Worm (Caenorhabditis elegans): Measurements from ENCODE around the gene C44C10.10.

The C44C10.10 gene

DNA sequence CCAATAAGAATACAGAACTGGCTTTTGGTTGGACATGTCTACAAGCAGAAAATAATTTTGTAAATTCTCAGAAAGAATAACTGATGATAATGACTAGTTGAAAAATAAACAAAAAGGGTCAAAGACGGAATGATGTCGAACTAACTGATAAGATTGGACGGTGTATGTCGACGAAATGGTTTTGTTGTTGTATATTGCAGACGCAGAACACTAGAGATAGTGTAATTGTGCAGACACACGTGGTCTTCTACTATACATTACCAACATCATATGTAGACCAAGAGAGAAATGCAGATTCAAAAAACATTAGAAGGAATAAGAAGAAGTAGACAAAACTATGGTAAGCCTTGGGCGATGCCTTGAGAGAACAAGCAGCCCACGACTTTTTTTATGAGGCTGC, 37.6 kb downstream of the C44C10.10 start, which contains the start of the genes gst-42 and D1053.2 (continued):
- TF ChIP-seq madf-5 (GFP tag; IDR thresholded peaks at IDR 0.05): no peak
- TF ChIP-seq mdt-29 (GFP tag; IDR thresholded peaks at IDR 0.05): no peak

DNA sequence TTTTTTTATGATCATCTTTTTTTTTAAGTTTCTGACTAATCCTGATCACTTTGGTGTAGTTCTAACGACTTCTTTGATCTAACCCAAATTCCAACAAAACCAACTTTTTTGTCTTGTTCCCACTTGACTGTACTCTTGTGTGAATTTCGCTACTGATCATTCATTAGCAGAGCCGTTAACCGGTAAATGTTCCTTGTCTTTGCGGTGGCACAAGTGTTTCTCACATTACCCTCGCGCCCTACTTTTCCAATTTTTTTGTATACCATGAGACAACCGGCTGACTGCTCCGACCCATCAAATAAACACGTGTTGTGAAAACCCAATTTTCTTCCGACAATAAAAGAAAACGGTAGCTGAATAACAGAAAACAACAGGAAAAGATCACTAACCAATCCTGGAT, 42.6 kb downstream of the C44C10.10 start:
- TF ChIP-seq lsy-2 (tag; optimal IDR thresholded peaks at IDR 0.05): no peak
- TF ChIP-seq unc-62 (GFP tag; optimal IDR thresholded peaks at IDR 0.05 in 1 of 2): peak in 1 of 2 experiments; percentile 93
- no peak for TF ChIP-seq unc-62 (tag; optimal IDR thresholded peaks at IDR 0.05)
- TF ChIP-seq nhr-111 (GFP tag; optimal IDR thresholded peaks at IDR 0.05): no peak
- TF ChIP-seq nhr-10 (tag; optimal IDR thresholded peaks at IDR 0.05): no peak
- peak; percentile 28 for TF ChIP-seq hlh-30 (tag; optimal IDR thresholded peaks at IDR 0.05; ENCODE audit: insufficient read depth)
- TF ChIP-seq nhr-25 (tag; optimal IDR thresholded peaks at IDR 0.05; ENCODE audit: borderline replicate concordance, insufficient read depth): no peak

DNA sequence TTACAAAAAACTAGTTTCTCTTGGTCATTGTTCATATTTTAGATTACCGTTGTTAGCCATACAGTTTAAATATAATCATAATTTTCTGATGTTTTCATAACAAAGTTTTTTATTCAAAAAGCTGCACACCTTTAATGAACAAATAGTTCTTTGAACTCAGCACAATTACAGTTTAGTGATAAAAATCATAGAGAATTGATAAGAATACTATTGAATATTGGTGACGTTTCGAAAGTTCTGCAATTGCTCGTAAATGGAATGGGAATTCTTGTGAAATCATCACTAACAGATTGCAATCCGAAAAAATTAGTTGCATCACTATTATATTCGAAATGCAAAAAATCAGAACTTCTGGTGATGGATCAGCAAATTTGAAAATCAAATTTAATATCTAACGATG, 44.0 kb downstream of the C44C10.10 start:
- TF ChIP-seq nhr-28 (tag; optimal IDR thresholded peaks at IDR 0.05): peak; percentile 40
- TF ChIP-seq nhr-77 (tag; optimal IDR thresholded peaks at IDR 0.05): no peak
- no peak for TF ChIP-seq aly-2 (tag; optimal IDR thresholded peaks at IDR 0.05)
- peak; percentile 29 for TF ChIP-seq pqm-1 (tag; optimal IDR thresholded peaks at IDR 0.05)
- no peak for TF ChIP-seq F37D6.2 (tag; optimal IDR thresholded peaks at IDR 0.05)
- no peak for TF ChIP-seq daf-16 (GFP tag; optimal IDR thresholded peaks at IDR 0.05)
- TF ChIP-seq daf-16 (tag; optimal IDR thresholded peaks at IDR 0.05): peak; percentile 49

DNA sequence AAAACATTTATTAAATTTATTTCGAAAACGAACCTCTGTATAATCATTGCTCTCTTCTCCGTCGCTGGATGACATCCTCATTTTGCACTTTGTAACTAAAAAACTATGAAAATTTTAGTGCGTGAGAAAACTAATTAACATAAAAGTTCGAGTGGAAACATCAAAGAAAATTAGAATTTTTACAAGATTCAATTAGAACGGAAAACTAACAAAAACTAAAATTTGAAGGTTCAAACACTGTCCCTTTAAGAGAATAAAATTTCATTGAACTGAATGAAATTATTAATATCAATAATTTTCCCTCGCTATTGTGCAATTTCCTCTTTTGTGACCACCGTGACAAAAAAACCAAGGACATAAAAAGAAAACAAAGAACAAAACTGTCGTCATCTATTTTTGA, 46.9 kb downstream of the C44C10.10 start, which contains the start of gene D1053.3:
Gene D1053.3 (minus strand): TSS at position 101 of the 400 bp plus-strand sequence.
- no peak for TF ChIP-seq daf-8 (GFP tag; IDR thresholded peaks at IDR 0.05)
- no peak for TF ChIP-seq set-16 (GFP tag; IDR thresholded peaks at IDR 0.05)
- TF ChIP-seq fkh-10 (GFP tag; optimal IDR thresholded peaks at IDR 0.05): no peak
- no peak for TF ChIP-seq unc-39 (tag; optimal IDR thresholded peaks at IDR 0.05)
- TF ChIP-seq nhr-48 (tag; optimal IDR thresholded peaks at IDR 0.05): no peak

DNA sequence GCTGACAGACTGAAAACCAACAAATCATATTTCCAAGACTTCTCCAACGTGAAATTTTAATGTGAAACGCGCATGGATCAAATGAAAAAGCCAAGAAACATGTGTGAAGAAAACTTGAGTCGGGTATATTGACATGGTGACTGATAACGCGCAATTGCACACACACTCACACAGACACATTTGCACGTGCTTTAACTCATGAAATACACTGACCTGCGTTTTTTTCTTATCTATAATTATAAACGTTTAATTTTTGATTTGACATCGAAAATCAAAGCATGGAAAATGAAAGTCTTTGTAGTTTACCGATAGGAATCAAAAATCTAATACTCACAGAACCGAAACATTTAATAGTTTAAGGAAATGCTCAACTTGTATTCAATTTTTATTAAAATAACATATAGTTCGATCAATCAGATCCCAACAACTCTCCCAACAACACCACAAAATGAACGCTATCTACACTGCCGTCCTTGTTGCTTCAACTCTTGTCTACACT, 48.5 kb downstream of the C44C10.10 start, which contains the start of gene nspa-9:
Gene nspa-9 (plus strand): TSS at position 449 of the 499 bp plus-strand sequence.
- TF ChIP-seq pqm-1 (tag; optimal IDR thresholded peaks at IDR 0.05): peak; percentile 62
- TF ChIP-seq nhr-28 (tag; optimal IDR thresholded peaks at IDR 0.05): peak; percentile 80
- no peak for TF ChIP-seq ztf-7 (tag; optimal IDR thresholded peaks at IDR 0.05)
- TF ChIP-seq lin-1 (GFP tag; IDR thresholded peaks at IDR 0.05): 0 out of 2 replicates have a peak, but pooled peaks have one; percentile 19
- peak in 1 of 2 experiments; percentile 81 for TF ChIP-seq unc-62 (GFP tag; optimal IDR thresholded peaks at IDR 0.05 in 1 of 2)
- no peak for TF ChIP-seq unc-62 (tag; optimal IDR thresholded peaks at IDR 0.05)
- peak; percentile 15 to 87 for TF ChIP-seq mdl-1 (tag; optimal IDR thresholded peaks at IDR 0.05)
- no peak for TF ChIP-seq aha-1 (tag)
- peak; percentile 77 for TF ChIP-seq hlh-30 (tag; optimal IDR thresholded peaks at IDR 0.05; ENCODE audit: insufficient read depth)
- TF ChIP-seq ceh-20 (GFP tag; IDR thresholded peaks at IDR 0.05): no peak
- TF ChIP-seq ceh-28 (tag; optimal IDR thresholded peaks at IDR 0.05): no peak
- TF ChIP-seq skn-1 (tag; optimal IDR thresholded peaks at IDR 0.05): no peak
- TF ChIP-seq ceh-82 (tag; optimal IDR thresholded peaks at IDR 0.05): no peak
- peak; percentile 40 for TF ChIP-seq nhr-48 (tag; optimal IDR thresholded peaks at IDR 0.05)
- peak; percentile 5 for TF ChIP-seq T20F7.1 (GFP tag; optimal IDR thresholded peaks at IDR 0.05)
- peak; percentile 25 for TF ChIP-seq mep-1 (tag; optimal IDR thresholded peaks at IDR 0.05)
- TF ChIP-seq dve-1 (tag; optimal IDR thresholded peaks at IDR 0.05; ENCODE audit: insufficient read depth): peak; percentile 86
- TF ChIP-seq nhr-77 (tag; optimal IDR thresholded peaks at IDR 0.05): peak; percentile 82
- peak; percentile 95 for TF ChIP-seq dmd-6 (GFP tag; IDR thresholded peaks at IDR 0.05)
- TF ChIP-seq daf-16 (GFP tag; optimal IDR thresholded peaks at IDR 0.05): no peak
- peak; percentile 91 for TF ChIP-seq daf-16 (tag; optimal IDR thresholded peaks at IDR 0.05)
- peak; percentile 83 for TF ChIP-seq hlh-11 (tag; optimal IDR thresholded peaks at IDR 0.05)
- TF ChIP-seq mxl-3 (GFP tag; optimal IDR thresholded peaks at IDR 0.05): peak; percentile 39
- no peak for TF ChIP-seq F44E2.7 (GFP tag; IDR thresholded peaks at IDR 0.05)
- no peak for TF ChIP-seq F49E8.2 (tag; optimal IDR thresholded peaks at IDR 0.05; ENCODE audit: borderline replicate concordance)
- 0 out of 2 replicates have a peak, but pooled peaks have one; percentile 10 for TF ChIP-seq mxl-2 (GFP tag; conservative IDR thresholded peaks at IDR 0.05)
- no peak for TF ChIP-seq lir-3 (tag; optimal IDR thresholded peaks at IDR 0.05)
- TF ChIP-seq nhr-10 (tag; optimal IDR thresholded peaks at IDR 0.05): no peak
